Worm (Caenorhabditis elegans): ENCODE data around the gene Y49F6B.12.

DNA sequence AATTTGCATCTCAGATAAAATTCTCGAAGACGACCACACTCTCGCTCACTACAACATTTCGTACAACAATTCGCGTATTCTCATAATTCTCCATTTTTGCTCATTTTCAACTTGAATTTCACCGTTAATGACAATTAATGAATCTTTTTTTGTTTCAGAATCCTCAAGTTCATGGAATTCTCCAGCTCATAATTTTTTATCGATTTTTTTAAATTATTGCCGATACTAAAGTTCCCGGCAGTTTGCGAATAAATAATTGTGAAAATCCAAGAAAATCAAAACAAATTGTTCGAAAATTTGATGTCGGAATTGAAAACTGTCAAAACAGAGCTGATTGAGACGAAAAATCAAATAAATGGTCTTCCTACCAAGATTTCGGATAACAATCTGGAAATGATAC is 24.3 kb downstream of the Y49F6B.12 start, which contains the start of gene C16C8.21:
- no peak for TF ChIP-seq Y116A8C.19 (tag; optimal IDR thresholded peaks at IDR 0.05; ENCODE audit: borderline replicate concordance)
- no peak for TF ChIP-seq lin-39 (tag; optimal IDR thresholded peaks at IDR 0.05)
- no peak for TF ChIP-seq pqm-1 (tag; optimal IDR thresholded peaks at IDR 0.05)
- TF ChIP-seq unc-130 (tag; optimal IDR thresholded peaks at IDR 0.05) = no peak
- TF ChIP-seq egl-27 (tag; optimal IDR thresholded peaks at IDR 0.05) = no peak
- no peak for TF ChIP-seq nhr-77 (tag; optimal IDR thresholded peaks at IDR 0.05)
- TF ChIP-seq efl-1 (optimal IDR thresholded peaks at IDR 0.05) = no peak
- no peak for TF ChIP-seq efl-1 (GFP tag; optimal IDR thresholded peaks at IDR 0.05 in 1 of 2)
- TF ChIP-seq mdl-1 (tag; optimal IDR thresholded peaks at IDR 0.05) = no peak

Measured in whole organism, L1 larva.